Worm (Caenorhabditis elegans) whole organism, L4 larva: ENCODE measurements around the gene fcmt-1.

Experiments
- ama-1 ChIP-seq: fragments of 150-350 bp; optimal IDR thresholded peaks from 2 replicates; lab custom pipeline; 2014; ENCODE audit warnings: inconsistent platforms, mixed read lengths
- ceh-82 ChIP-seq: sonication (generic microtip); optimal IDR thresholded peaks from 2 replicates; lab custom pipeline; 2017; ENCODE audit warnings: missing biosample characterization, missing genetic modification characterization
- dpl-1 ChIP-seq: fragments of 150-350 bp; optimal IDR thresholded peaks from 2 replicates; lab custom pipeline; 2014; ENCODE audit warnings: missing biosample characterization, missing genetic modification reagents, missing genetic modification characterization
- jun-1 ChIP-seq: fragments of 150-350 bp; optimal IDR thresholded peaks from 2 replicates; lab custom pipeline; 2014; ENCODE audit warnings: missing biosample characterization, missing genetic modification reagents, missing genetic modification characterization
- lin-1 ChIP-seq: fragments of 200-800 bp; sonication (Bioruptor generic); IDR thresholded peaks from 2 replicates; pipeline ENCODE4 v1.3.6; 2022; ENCODE audit warnings: missing genetic modification reagents, missing genetic modification characterization, missing compliant biosample characterization
- lin-39 ChIP-seq: fragments of 150-350 bp; optimal IDR thresholded peaks from 2 replicates; lab custom pipeline; 2014; ENCODE audit warnings: missing biosample characterization, missing genetic modification reagents, missing genetic modification characterization
- mdl-1 ChIP-seq, 2 experiments: fragments of 150-350 bp in 1 of 2; sonication (generic microtip) in 1 of 2; optimal IDR thresholded peaks; 2 replicates each; lab custom pipeline; 2014 to 2017; ENCODE audit warnings: missing biosample characterization in 2 of 2, missing genetic modification characterization in 2 of 2
- nhr-237 ChIP-seq: sonication (generic microtip); optimal IDR thresholded peaks from 2 replicates; lab custom pipeline; 2017; ENCODE audit warnings: missing biosample characterization, missing genetic modification characterization
- nhr-28 ChIP-seq: fragments of 150-350 bp; optimal IDR thresholded peaks from 2 replicates; lab custom pipeline; 2014; ENCODE audit warnings: missing biosample characterization, missing genetic modification characterization
- nhr-6 ChIP-seq: fragments of 150-350 bp; optimal IDR thresholded peaks from 2 replicates; lab custom pipeline; 2014; ENCODE audit warnings: missing biosample characterization, missing genetic modification characterization
- nhr-77 ChIP-seq: fragments of 150-350 bp; optimal IDR thresholded peaks from 2 replicates; lab custom pipeline; 2014; ENCODE audit warnings: missing biosample characterization, missing genetic modification characterization
- set-16 ChIP-seq: fragments of 200-800 bp; sonication (Bioruptor generic); IDR thresholded peaks from 2 replicates; pipeline ENCODE4 v1.3.6; 2022; ENCODE audit warnings: missing genetic modification reagents, missing genetic modification characterization, missing compliant biosample characterization
- ztf-11 ChIP-seq: fragments of 150-350 bp; optimal IDR thresholded peaks from 2 replicates; lab custom pipeline; 2014; ENCODE audit warnings: missing biosample characterization, missing genetic modification characterization

ce11 chrII:11710771-11711170 lies 1.4 kb upstream of the fcmt-1 start:
- TF ChIP-seq dpl-1 (GFP tag; lab: Kevin White, UChicago) (no peak), nhr-237 (no peak), nhr-6 (tag; lab: Kevin White, UChicago) (no peak), nhr-77 (tag; lab: Kevin White, UChicago) (no peak), ceh-82 (no peak), set-16 (GFP tag; lab: Robert Waterston, UW) (no peak), jun-1 (tag; lab: Kevin White, UChicago) (no peak), nhr-28 (peak; percentile 78), ama-1 (lab: Kevin White, UChicago) (no peak), mdl-1 (tag; optimal IDR thresholded peaks at IDR 0.05; lab: Kevin White, UChicago) (no peak), lin-39 (tag; lab: Kevin White, UChicago) (no peak), ztf-11 (tag; lab: Kevin White, UChicago) (no peak), lin-1 (GFP tag; lab: Robert Waterston, UW) (no peak)
